Worm (Caenorhabditis elegans) whole organism, L1 larva: Measurements from ENCODE around the gene VW02B12L.2.

Experiments used
- aly-2 ChIP-seq: fragments of 150-350 bp; optimal IDR thresholded peaks from 2 replicates; lab custom pipeline; 2014; ENCODE audit warnings: missing biosample characterization, missing genetic modification characterization
- blmp-1 ChIP-seq: fragments of 150-350 bp; optimal IDR thresholded peaks from 2 replicates; lab custom pipeline; 2014; ENCODE audit warnings: missing biosample characterization, missing genetic modification characterization
- egl-27 ChIP-seq, 2 experiments: fragments of 150-350 bp in 1 of 2; sonication (generic microtip); optimal IDR thresholded peaks; 3 replicates each; lab custom pipeline; 2017 to 2018; ENCODE audit warnings: missing biosample characterization in 2 of 2, missing genetic modification characterization in 2 of 2, missing genetic modification reagents in 2 of 2
- lin-13 ChIP-seq: fragments of 150-350 bp; optimal IDR thresholded peaks from 2 replicates; lab custom pipeline; 2014; ENCODE audit warnings: missing biosample characterization, missing genetic modification reagents, missing genetic modification characterization
- lir-3 ChIP-seq: sonication (generic microtip); optimal IDR thresholded peaks from 2 replicates; lab custom pipeline; 2016; ENCODE audit warnings: mild to moderate bottlenecking, missing genetic modification characterization, moderate library complexity, missing compliant biosample characterization; ENCODE audit not compliant: poor library complexity
- mdl-1 ChIP-seq, 2 experiments: fragments of 150-350 bp; optimal IDR thresholded peaks; 2 replicates each; lab custom pipeline; 2014 to 2017; ENCODE audit warnings: missing biosample characterization in 2 of 2, missing genetic modification characterization in 2 of 2, inconsistent platforms in 1 of 2
- nhr-28 ChIP-seq: fragments of 150-350 bp; optimal IDR thresholded peaks from 2 replicates; lab custom pipeline; 2014; ENCODE audit warnings: missing biosample characterization, missing genetic modification characterization
- nhr-77 ChIP-seq: fragments of 150-350 bp; optimal IDR thresholded peaks from 2 replicates; lab custom pipeline; 2014; ENCODE audit warnings: missing biosample characterization, missing genetic modification characterization
- nhr-84 ChIP-seq: sonication (generic microtip); optimal IDR thresholded peaks from 2 replicates; lab custom pipeline; 2017; ENCODE audit warnings: missing biosample characterization, missing genetic modification characterization
- tbx-2 ChIP-seq: sonication (generic microtip); optimal IDR thresholded peaks from 2 replicates; lab custom pipeline; 2016; ENCODE audit warnings: missing genetic modification characterization, missing compliant biosample characterization
- unc-62 ChIP-seq: fragments of 150-350 bp; optimal IDR thresholded peaks from 2 replicates; lab custom pipeline; 2014; ENCODE audit warnings: missing biosample characterization, missing genetic modification reagents, missing genetic modification characterization
- zag-1 ChIP-seq: fragments of 150-350 bp; optimal IDR thresholded peaks from 2 replicates; lab custom pipeline; 2014; ENCODE audit warnings: missing biosample characterization, missing genetic modification characterization
- ztf-4 ChIP-seq: fragments of 150-350 bp; optimal IDR thresholded peaks from 2 replicates; lab custom pipeline; 2014; ENCODE audit warnings: missing biosample characterization, missing genetic modification characterization

DNA sequence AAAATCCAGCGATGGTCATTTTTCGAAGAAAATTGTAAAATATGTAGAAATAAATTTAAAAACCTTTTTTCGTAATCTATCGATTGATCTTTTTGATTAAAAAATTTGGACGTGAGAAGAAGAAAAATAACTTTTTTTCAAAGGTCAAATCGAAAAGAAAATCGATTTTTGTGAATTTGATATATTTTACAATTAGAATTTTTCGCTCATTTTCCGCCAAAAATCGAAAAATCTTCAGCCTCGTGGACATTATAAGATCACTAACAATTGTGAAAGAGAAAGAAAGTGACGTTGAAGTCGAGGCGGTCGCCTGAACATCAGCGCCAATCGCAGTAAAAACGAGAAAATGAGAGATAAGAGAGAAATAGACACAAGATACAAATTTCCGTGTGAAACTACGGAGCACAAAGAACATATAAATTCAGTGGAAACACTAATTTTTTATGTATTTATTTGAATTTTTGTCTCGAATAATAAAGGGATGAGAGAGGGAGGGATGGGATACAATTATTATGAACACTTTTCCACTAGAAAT is 29.5 kb upstream of the VW02B12L.2 start, which contains the start of gene cisd-1:
- TF ChIP-seq ztf-4 (tag; lab: Kevin White, UChicago) (no peak), unc-62 (GFP tag; lab: Kevin White, UChicago) (no peak), nhr-84 (tag; lab: Kevin White, UChicago) (no peak), aly-2 (tag; lab: Kevin White, UChicago) (no peak), mdl-1 (tag; optimal IDR thresholded peaks at IDR 0.05; lab: Kevin White, UChicago) (peak in 1 of 2 experiments; percentile 11), nhr-28 (no peak), egl-27 (tag; optimal IDR thresholded peaks at IDR 0.05; lab: Kevin White, UChicago) (no peak), zag-1 (no peak), nhr-77 (tag; lab: Kevin White, UChicago) (no peak), blmp-1 (tag; lab: Kevin White, UChicago) (peak; percentile 82), lir-3 (tag; lab: Kevin White, UChicago) (no peak), tbx-2 (tag; lab: Kevin White, UChicago) (peak; percentile 0), lin-13 (no peak)
